Fruit fly (Drosophila melanogaster) S2 (cell line): ENCODE measurements around the gene wda.

ENCODE experiments used
- CG8478 ChIP-seq: fragments of >200 bp; optimal IDR thresholded peaks from 2 replicates; lab custom pipeline; 2018
- CTCF ChIP-seq, 2 experiments: fragments of >200 bp; optimal IDR thresholded peaks; 2 replicates each; lab custom pipeline; 2018

DNA sequence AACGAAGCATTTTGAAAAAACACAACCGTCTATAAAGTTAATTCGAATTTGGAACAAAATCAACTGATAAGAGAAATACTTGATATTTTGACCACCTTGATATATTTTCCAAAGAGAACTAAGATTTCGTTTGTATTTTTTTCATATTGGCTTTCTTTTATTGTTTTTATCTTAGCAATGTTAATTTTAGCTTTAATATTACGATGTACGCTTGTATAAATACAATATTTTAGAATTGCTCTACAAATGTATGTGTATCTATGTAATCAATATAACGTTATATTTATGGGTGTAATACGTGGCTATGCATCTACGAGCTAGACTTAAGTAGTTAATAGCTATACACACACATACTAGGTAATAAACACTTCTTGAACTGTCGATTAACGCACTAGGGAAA is 32.2 kb upstream of the wda start, which contains the start of gene bb8:
- TF ChIP-seq CTCF (optimal IDR thresholded peaks at IDR 0.05; lab: Kevin White, UChicago), result no peak
- TF ChIP-seq CG8478, result no peak
